Fruit fly (Drosophila melanogaster) whole organism, embryonic: ENCODE results near the gene galectin.

ENCODE experiments used
- ATbp ChIP-seq: fragments of 200-800 bp; sonication (Bioruptor generic); optimal IDR thresholded peaks from 2 replicates; lab custom pipeline; 2017; ENCODE audit warnings: missing biosample characterization, mild to moderate bottlenecking, missing genetic modification characterization, missing genetic modification reagents
- CG10147 ChIP-seq: fragments of 200-800 bp; sonication (Bioruptor generic); optimal IDR thresholded peaks from 2 replicates; lab custom pipeline; 2019; ENCODE audit warnings: missing biosample characterization, mild to moderate bottlenecking, missing genetic modification characterization, moderate library complexity
- CG10321 ChIP-seq: fragments of 200-800 bp; sonication (Bioruptor generic); IDR thresholded peaks from 2 replicates; pipeline ENCODE4 v1.3.6; 2022; ENCODE audit warnings: missing biosample characterization, missing genetic modification characterization
- CG11085 ChIP-seq: fragments of 200-800 bp; sonication (Bioruptor generic); IDR thresholded peaks from 2 replicates; pipeline ENCODE4 v1.3.6; 2022; ENCODE audit warnings: missing biosample characterization, missing genetic modification characterization
- CG12942 ChIP-seq: fragments of 200-800 bp; sonication (Bioruptor generic); optimal IDR thresholded peaks from 3 replicates; lab custom pipeline; 2016; ENCODE audit warnings: missing biosample characterization, missing genetic modification characterization
- CG13624 ChIP-seq: fragments of 200-800 bp; sonication (Bioruptor generic); optimal IDR thresholded peaks from 2 replicates; lab custom pipeline; 2016; ENCODE audit warnings: missing biosample characterization, missing genetic modification characterization
- CG14441 ChIP-seq: fragments of 200-800 bp; sonication (Bioruptor generic); IDR thresholded peaks from 2 replicates; pipeline ENCODE4 v1.3.6; 2022; ENCODE audit warnings: missing biosample characterization, missing genetic modification characterization
- CG1529 ChIP-seq: fragments of 200-800 bp; sonication (Bioruptor generic); optimal IDR thresholded peaks from 3 replicates; lab custom pipeline; 2018; ENCODE audit warnings: missing biosample characterization, missing genetic modification characterization
- CG15601 ChIP-seq: fragments of 200-800 bp; sonication (Bioruptor generic); optimal IDR thresholded peaks from 3 replicates; lab custom pipeline; 2019; ENCODE audit warnings: missing biosample characterization, mild to moderate bottlenecking, missing genetic modification characterization, moderate library complexity
- CG17802 ChIP-seq: fragments of 200-800 bp; sonication (Bioruptor generic); optimal IDR thresholded peaks from 2 replicates; lab custom pipeline; 2018; ENCODE audit warnings: missing biosample characterization, mild to moderate bottlenecking, missing genetic modification characterization, moderate library complexity
- CG1792 ChIP-seq: fragments of 200-800 bp; sonication (Bioruptor generic); optimal IDR thresholded peaks from 2 replicates; lab custom pipeline; 2016; ENCODE audit warnings: missing biosample characterization, missing genetic modification characterization
- CG18262 ChIP-seq: fragments of 200-800 bp; optimal IDR thresholded peaks from 3 replicates; lab custom pipeline; 2019; ENCODE audit warnings: missing biosample characterization, mild to moderate bottlenecking, missing genetic modification characterization, moderate library complexity
- CG3163 ChIP-seq: fragments of 200-800 bp; sonication (Bioruptor generic); optimal IDR thresholded peaks from 3 replicates; lab custom pipeline; 2016; ENCODE audit warnings: missing biosample characterization, missing genetic modification characterization
- CG32772 ChIP-seq: fragments of 200-800 bp; sonication (Bioruptor generic); IDR thresholded peaks from 2 replicates; pipeline ENCODE4 v1.3.6; 2022; ENCODE audit warnings: missing biosample characterization, missing genetic modification characterization
- CG3847 ChIP-seq: fragments of 200-800 bp; sonication (Bioruptor generic); IDR thresholded peaks from 2 replicates; pipeline ENCODE4 v1.3.6; 2022; ENCODE audit warnings: missing biosample characterization, missing genetic modification characterization
- CG43689 ChIP-seq: fragments of 200-800 bp; sonication (Bioruptor generic); IDR thresholded peaks from 2 replicates; pipeline ENCODE4 v1.3.6; 2022; ENCODE audit warnings: missing biosample characterization, missing genetic modification characterization
- CG5953 ChIP-seq: fragments of 200-800 bp; sonication (Bioruptor generic); IDR thresholded peaks from 2 replicates; pipeline ENCODE4 v1.3.6; 2022; ENCODE audit warnings: missing biosample characterization, missing genetic modification characterization
- CG6272 ChIP-seq: fragments of 200-800 bp; sonication (Bioruptor generic); IDR thresholded peaks from 2 replicates; pipeline ENCODE4 v1.3.6; 2022; ENCODE audit warnings: missing biosample characterization, missing genetic modification characterization
- CTCF ChIP-seq: fragments of 200-800 bp; sonication (Bioruptor generic); optimal IDR thresholded peaks from 2 replicates; lab custom pipeline; 2017; ENCODE audit warnings: missing biosample characterization, mild to moderate bottlenecking, missing genetic modification characterization, moderate library complexity
- D ChIP-seq, 2 experiments: fragments of 200-800 bp in 1 of 2; fragments of >200 bp in 1 of 2; sonication (Bioruptor generic) in 1 of 2; optimal IDR thresholded peaks; 2 replicates in 1 of 2; 3 replicates in 1 of 2; lab custom pipeline; 2017; ENCODE audit warnings: mild to moderate bottlenecking in 1 of 2, missing biosample characterization in 1 of 2, missing genetic modification characterization in 1 of 2, missing genetic modification reagents in 1 of 2
- Deaf1 ChIP-seq: fragments of 200-800 bp; optimal IDR thresholded peaks from 3 replicates; lab custom pipeline; 2019; ENCODE audit warnings: missing biosample characterization, mild to moderate bottlenecking, missing genetic modification characterization, moderate library complexity
- Dp ChIP-seq: fragments of 200-800 bp; sonication (Bioruptor generic); optimal IDR thresholded peaks from 2 replicates; lab custom pipeline; 2018; ENCODE audit warnings: missing biosample characterization, mild to moderate bottlenecking, missing genetic modification characterization, moderate library complexity
- Hey ChIP-seq: fragments of 200-800 bp; sonication (Bioruptor generic); optimal IDR thresholded peaks from 3 replicates; lab custom pipeline; 2018; ENCODE audit warnings: missing biosample characterization, mild to moderate bottlenecking, missing genetic modification characterization
- Hr51 ChIP-seq, 2 experiments: fragments of 200-800 bp; sonication (Bioruptor generic); optimal IDR thresholded peaks; 2 replicates in 1 of 2; 3 replicates in 1 of 2; lab custom pipeline; 2016 to 2018; ENCODE audit warnings: missing biosample characterization in 2 of 2, missing genetic modification characterization in 2 of 2, mild to moderate bottlenecking in 1 of 2, moderate library complexity in 1 of 2
- MBD-R2 ChIP-seq: fragments of 200-800 bp; sonication (Bioruptor generic); IDR thresholded peaks from 2 replicates; pipeline ENCODE4 v1.3.6; 2022; ENCODE audit warnings: missing biosample characterization, missing genetic modification characterization
- Med ChIP-seq: fragments of 200-800 bp; sonication (Bioruptor generic); peaks from one replicate; lab custom pipeline; 2016; ENCODE audit warnings: missing biosample characterization, missing genetic modification characterization, mild to moderate bottlenecking, inconsistent platforms, moderate library complexity
- NC2β ChIP-seq: fragments of 200-800 bp; sonication (Bioruptor generic); optimal IDR thresholded peaks from 2 replicates; lab custom pipeline; 2016; ENCODE audit warnings: missing biosample characterization, missing genetic modification characterization
- NK7.1 ChIP-seq: fragments of 200-800 bp; sonication (Bioruptor generic); optimal IDR thresholded peaks from 3 replicates; lab custom pipeline; 2016; ENCODE audit warnings: missing biosample characterization, missing genetic modification characterization
- Neu2 ChIP-seq: fragments of 200-800 bp; sonication (Bioruptor generic); optimal IDR thresholded peaks from 3 replicates; lab custom pipeline; 2016; ENCODE audit warnings: missing biosample characterization, missing genetic modification characterization, borderline replicate concordance
- Poxn ChIP-seq: fragments of 200-800 bp; sonication (Bioruptor generic); IDR thresholded peaks from 2 replicates; pipeline ENCODE4 v1.3.6; 2022; ENCODE audit warnings: missing biosample characterization, missing genetic modification characterization
- Taf1 ChIP-seq: fragments of 200-800 bp; sonication (Bioruptor generic); IDR thresholded peaks from 2 replicates; pipeline ENCODE4 v1.3.6; 2022; ENCODE audit warnings: missing biosample characterization, missing genetic modification characterization
- Usf ChIP-seq: fragments of 200-800 bp; sonication (Bioruptor generic); optimal IDR thresholded peaks from 2 replicates; lab custom pipeline; 2017; ENCODE audit warnings: missing genotype, missing biosample characterization, missing genetic modification characterization
- aop ChIP-seq: fragments of 200-800 bp; sonication (Bioruptor generic); IDR thresholded peaks from 2 replicates; pipeline ENCODE4 v1.3.6; 2022; ENCODE audit warnings: missing biosample characterization, missing genetic modification characterization
- ase ChIP-seq: fragments of 200-800 bp; sonication (Bioruptor generic); IDR thresholded peaks from 3 replicates; pipeline ENCODE4 v1.3.6; 2022; ENCODE audit warnings: missing biosample characterization, missing genetic modification characterization
- bcd ChIP-seq: fragments of 200-800 bp; sonication (Bioruptor generic); optimal IDR thresholded peaks from 2 replicates; lab custom pipeline; 2017; ENCODE audit warnings: missing biosample characterization, mild to moderate bottlenecking, missing genetic modification characterization
- btn ChIP-seq: fragments of 200-800 bp; sonication (Bioruptor generic); optimal IDR thresholded peaks from 2 replicates; lab custom pipeline; 2016; ENCODE audit warnings: missing biosample characterization, missing genetic modification characterization
- caup ChIP-seq: fragments of 200-800 bp; sonication (Bioruptor generic); optimal IDR thresholded peaks from 3 replicates; lab custom pipeline; 2017; ENCODE audit warnings: missing biosample characterization, mild to moderate bottlenecking, missing genetic modification characterization, moderate library complexity; ENCODE audit not compliant: severe bottlenecking
- chm ChIP-seq: fragments of 200-800 bp; sonication (Bioruptor generic); IDR thresholded peaks from 2 replicates; pipeline ENCODE4 v1.3.6; 2022; ENCODE audit warnings: missing biosample characterization, missing genetic modification characterization
- eve ChIP-seq, 2 experiments: fragments of >200 bp; optimal IDR thresholded peaks; 2 replicates each; lab custom pipeline; 2017; ENCODE audit warnings: missing biosample characterization in 2 of 2, missing genetic modification characterization in 2 of 2
- gro ChIP-seq: fragments of 200-800 bp; sonication (Bioruptor generic); optimal IDR thresholded peaks from 2 replicates; lab custom pipeline; 2016; ENCODE audit warnings: missing biosample characterization, missing genetic modification characterization
- gt ChIP-seq: fragments of 200-800 bp; sonication (Bioruptor generic); IDR thresholded peaks from 2 replicates; pipeline ENCODE4 v1.3.6; 2022; ENCODE audit warnings: missing biosample characterization, missing genetic modification characterization
- lmd ChIP-seq: fragments of 200-800 bp; sonication (Bioruptor generic); IDR thresholded peaks from 2 replicates; pipeline ENCODE4 v1.3.6; 2022; ENCODE audit warnings: missing biosample characterization, missing genetic modification characterization
- mam ChIP-seq: fragments of 200-800 bp; sonication (Bioruptor generic); optimal IDR thresholded peaks from 3 replicates; lab custom pipeline; 2016; ENCODE audit warnings: missing biosample characterization, missing genetic modification characterization
- nmo ChIP-seq: fragments of 200-800 bp; sonication (Bioruptor generic); optimal IDR thresholded peaks from 2 replicates; lab custom pipeline; 2018; ENCODE audit warnings: missing biosample characterization, mild to moderate bottlenecking, missing genetic modification characterization, moderate library complexity
- nom ChIP-seq: fragments of 200-800 bp; sonication (Bioruptor generic); optimal IDR thresholded peaks from 2 replicates; lab custom pipeline; 2017; ENCODE audit warnings: missing biosample characterization, missing genetic modification characterization, mild to moderate bottlenecking, moderate library complexity, missing genetic modification reagents
- odd ChIP-seq: fragments of 200-800 bp; sonication (Bioruptor generic); optimal IDR thresholded peaks from 2 replicates; lab custom pipeline; 2017; ENCODE audit warnings: missing biosample characterization, mild to moderate bottlenecking, missing genetic modification characterization
- pfk ChIP-seq: fragments of 200-800 bp; sonication (Bioruptor generic); optimal IDR thresholded peaks from 2 replicates; lab custom pipeline; 2018; ENCODE audit warnings: missing biosample characterization, mild to moderate bottlenecking, missing genetic modification characterization, moderate library complexity
- pnt ChIP-seq: fragments of 200-800 bp; sonication (Bioruptor generic); optimal IDR thresholded peaks from 3 replicates; lab custom pipeline; 2016; ENCODE audit warnings: missing biosample characterization, missing genetic modification characterization
- sisA ChIP-seq: fragments of 200-800 bp; sonication (Bioruptor generic); IDR thresholded peaks from 2 replicates; pipeline ENCODE4 v1.3.6; 2022; ENCODE audit warnings: missing biosample characterization, missing genetic modification characterization
- slbo ChIP-seq: fragments of 200-800 bp; sonication (Bioruptor generic); IDR thresholded peaks from 2 replicates; pipeline ENCODE4 v1.3.6; 2022; ENCODE audit warnings: missing biosample characterization, missing genetic modification characterization
- vvl ChIP-seq: fragments of 200-800 bp; sonication (Bioruptor generic); IDR thresholded peaks from 2 replicates; pipeline ENCODE4 v1.3.6; 2022; ENCODE audit warnings: missing biosample characterization, missing genetic modification characterization
- wor ChIP-seq: fragments of 200-800 bp; sonication (Bioruptor generic); IDR thresholded peaks from 2 replicates; pipeline ENCODE4 v1.3.6; 2022; ENCODE audit warnings: missing biosample characterization, missing genetic modification characterization
- zen2 ChIP-seq: fragments of 200-800 bp; sonication (Bioruptor generic); IDR thresholded peaks from 3 replicates; pipeline ENCODE4 v1.3.6; 2022; ENCODE audit warnings: missing biosample characterization, missing genetic modification characterization; ENCODE audit not compliant: partially characterized antibody

Gene galectin

dm6 chr2L:121456-121831 is 49.9 kb downstream of the galectin start, which contains the start of gene CG4822 (continued):
- TF ChIP-seq zen2 (GFP tag; lab: Robert Waterston, UW) (no peak), Hr51 (GFP tag; optimal IDR thresholded peaks at IDR 0.05; lab: Kevin White, UChicago) (no peak), CG43689 (GFP tag; lab: Robert Waterston, UW) (no peak), CG3847 (GFP tag; lab: Robert Waterston, UW) (no peak), CTCF (peak; percentile 36), slbo (no peak), Dp (no peak), CG1529 (GFP tag; lab: Kevin White, UChicago) (no peak), CG6272 (0 out of 2 replicates have a peak, but pooled peaks have one; percentile 34), mam (GFP tag; lab: Kevin White, UChicago) (no peak), btn (no peak), D (optimal IDR thresholded peaks at IDR 0.05; lab: Kevin White, UChicago) (no peak), D (GFP tag; optimal IDR thresholded peaks at IDR 0.05; lab: Kevin White, UChicago) (no peak), aop (GFP tag; lab: Robert Waterston, UW) (no peak), pfk (no peak), CG15601 (tag; lab: Kevin White, UChicago) (peak; percentile 22), CG11085 (GFP tag; lab: Robert Waterston, UW) (0 out of 2 replicates have a peak, but pooled peaks have one; percentile 12), Med (GFP tag; lab: Kevin White, UChicago) (peak; percentile 44), CG17802 (tag; lab: Kevin White, UChicago) (no peak), bcd (GFP tag; lab: Kevin White, UChicago) (no peak), sisA (GFP tag; lab: Robert Waterston, UW) (no peak), MBD-R2 (no peak), CG14441 (GFP tag; lab: Robert Waterston, UW) (no peak), nmo (GFP tag; lab: Kevin White, UChicago) (no peak), Hey (tag; lab: Kevin White, UChicago) (no peak), NC2β (GFP tag; lab: Kevin White, UChicago) (no peak), CG3163 (GFP tag; lab: Kevin White, UChicago) (no peak), CG5953 (no peak), gt (GFP tag; lab: Robert Waterston, UW) (no peak), ATbp (GFP tag; lab: Kevin White, UChicago) (peak; percentile 31), NK7.1 (GFP tag; lab: Kevin White, UChicago) (no peak), CG1792 (no peak), chm (GFP tag; lab: Robert Waterston, UW) (peak; percentile 32; the same call in 1 of the 2 replicates), lmd (GFP tag; lab: Robert Waterston, UW) (no peak), vvl (no peak), pnt (GFP tag; lab: Kevin White, UChicago) (no peak), Poxn (no peak), CG13624 (GFP tag; lab: Kevin White, UChicago) (no peak), CG32772 (no peak), gro (no peak), CG12942 (GFP tag; lab: Kevin White, UChicago) (no peak), wor (no peak), Deaf1 (tag; lab: Kevin White, UChicago) (no peak), nom (peak; percentile 27), CG18262 (tag; lab: Kevin White, UChicago) (no peak), eve (GFP tag; optimal IDR thresholded peaks at IDR 0.05; lab: Kevin White, UChicago) (no peak), caup (GFP tag; lab: Kevin White, UChicago) (no peak), Usf (no peak), Neu2 (GFP tag; lab: Kevin White, UChicago) (no peak), ase (0 out of 3 replicates have a peak, but pooled peaks have one; percentile 21), Taf1 (GFP tag; lab: Robert Waterston, UW) (no peak), CG10147 (GFP tag; lab: Kevin White, UChicago) (no peak), CG10321 (GFP tag; lab: Robert Waterston, UW) (no peak), odd (GFP tag; lab: Kevin White, UChicago) (no peak)
